Worm (Caenorhabditis elegans): Measurements from ENCODE around the gene top-2.

top-2 gene

DNA sequence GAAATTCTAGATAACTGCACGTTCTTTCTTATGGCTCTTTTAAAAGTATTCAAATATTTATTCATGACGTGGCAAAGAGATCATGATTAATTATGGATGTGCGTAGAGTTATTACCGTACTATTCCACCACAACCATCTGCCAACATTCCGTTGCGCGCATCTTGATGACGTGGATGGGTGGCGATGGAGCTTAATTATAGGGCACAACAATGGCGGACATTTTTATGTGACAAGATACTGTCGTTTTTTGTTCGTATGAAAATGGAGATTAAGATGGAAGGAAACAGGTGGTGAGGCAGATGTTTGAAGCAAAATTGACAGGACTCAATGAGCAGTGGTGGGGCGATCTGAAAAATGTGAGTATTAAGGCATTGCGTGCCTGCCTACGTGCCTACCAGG, 12.8 kb downstream of the top-2 start:
- no peak for TF ChIP-seq attf-3 (GFP tag; conservative IDR thresholded peaks at IDR 0.05)

DNA sequence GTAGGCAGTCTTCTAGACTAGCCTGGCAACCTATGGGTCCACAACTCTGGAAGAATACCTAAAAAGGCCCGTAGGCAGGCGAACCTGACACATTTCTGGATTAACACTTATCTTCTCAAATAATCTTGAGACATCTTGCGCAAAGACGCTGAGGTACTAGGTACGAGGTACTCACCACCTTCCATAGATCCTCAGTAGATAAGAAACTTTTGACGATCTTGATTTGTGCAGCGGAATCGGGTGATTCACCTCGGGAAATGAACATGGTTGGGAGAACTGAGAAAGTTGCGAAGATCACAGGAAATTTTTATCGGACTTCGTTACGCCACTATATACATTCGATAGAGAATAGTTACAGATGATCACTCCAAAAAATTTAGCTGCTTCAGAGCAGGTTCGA, 13.2 kb downstream of the top-2 start:
- TF ChIP-seq hlh-12 (tag; optimal IDR thresholded peaks at IDR 0.05) (no peak), sdz-38 (tag; optimal IDR thresholded peaks at IDR 0.05) (no peak), lin-26 (GFP tag; IDR thresholded peaks at IDR 0.05) (no peak), rcor-1 (GFP tag; IDR thresholded peaks at IDR 0.05) (no peak), let-607 (tag; optimal IDR thresholded peaks at IDR 0.05) (no peak), Y56A3A.18 (GFP tag; IDR thresholded peaks at IDR 0.05) (no peak), dpff-1 (tag; optimal IDR thresholded peaks at IDR 0.05) (no peak), athp-1 (tag; optimal IDR thresholded peaks at IDR 0.05) (no peak), ceh-79 (tag; optimal IDR thresholded peaks at IDR 0.05) (no peak)

DNA sequence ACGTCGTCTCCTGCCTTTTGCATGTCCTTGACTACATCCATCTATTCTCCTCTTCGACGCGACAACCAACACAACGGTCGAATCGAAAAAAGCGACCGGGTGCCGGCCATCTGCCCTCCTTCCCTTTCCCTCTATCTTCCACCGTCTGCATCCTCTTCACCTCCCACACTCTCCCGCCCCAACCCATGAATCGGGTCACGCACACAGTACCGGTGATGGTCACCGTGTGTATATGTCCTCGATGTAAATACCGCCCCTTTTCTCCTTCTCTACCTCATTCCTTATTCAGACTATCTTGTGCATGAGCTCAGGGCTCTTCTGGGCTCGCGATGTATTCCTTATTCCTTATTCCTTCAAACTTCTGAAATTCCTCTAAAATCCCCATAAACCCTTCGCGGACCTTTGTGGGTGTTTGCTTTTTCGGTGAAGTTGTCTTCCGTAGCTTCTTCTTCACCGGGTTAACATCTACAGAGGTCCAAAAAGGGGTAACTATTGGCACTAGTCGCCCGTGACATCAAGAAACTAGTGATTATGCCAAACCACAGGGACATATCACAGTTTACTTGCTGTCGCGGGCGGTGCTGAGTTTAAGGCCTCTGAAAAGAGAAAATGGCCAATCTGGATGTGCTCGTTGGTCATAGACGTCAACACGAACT, 14.6 kb downstream of the top-2 start:
- TF ChIP-seq Y79H2A.3 (GFP tag; conservative IDR thresholded peaks at IDR 0.05) (no peak), athp-1 (tag; optimal IDR thresholded peaks at IDR 0.05) (no peak), F37B4.10 (GFP tag; IDR thresholded peaks at IDR 0.05) (no peak), F10E7.11 (tag; optimal IDR thresholded peaks at IDR 0.05) (no peak), lin-26 (GFP tag; IDR thresholded peaks at IDR 0.05) (peak; percentile 65), repo-1 (tag; optimal IDR thresholded peaks at IDR 0.05) (no peak), F52B5.7 (tag; optimal IDR thresholded peaks at IDR 0.05) (no peak), D2030.7 (GFP tag; IDR thresholded peaks at IDR 0.05) (no peak), ets-4 (GFP tag; optimal IDR thresholded peaks at IDR 0.05) (no peak), hmg-1.2 (GFP tag; IDR thresholded peaks at IDR 0.05) (peak; percentile 51; the same call in 1 of the 2 replicates), attf-3 (GFP tag; conservative IDR thresholded peaks at IDR 0.05) (no peak), atf-7 (tag; optimal IDR thresholded peaks at IDR 0.05) (no peak), ceh-91 (GFP tag; IDR thresholded peaks at IDR 0.05) (no peak), ceh-40 (GFP tag; IDR thresholded peaks at IDR 0.05) (no peak), K11D2.4 (GFP tag; IDR thresholded peaks at IDR 0.05) (no peak), ztf-28 (GFP tag; IDR thresholded peaks at IDR 0.05) (no peak), F49E8.2 (tag; optimal IDR thresholded peaks at IDR 0.05; ENCODE audit: insufficient read depth) (no peak), unc-130 (GFP tag; optimal IDR thresholded peaks at IDR 0.05) (no peak), nhr-179 (tag; optimal IDR thresholded peaks at IDR 0.05) (no peak), K12H6.12 (tag; optimal IDR thresholded peaks at IDR 0.05) (no peak), nfya-1 (tag; optimal IDR thresholded peaks at IDR 0.05; ENCODE audit: borderline replicate concordance, insufficient read depth) (no peak), F23B12.7 (tag; optimal IDR thresholded peaks at IDR 0.05; ENCODE audit: insufficient read depth) (no peak), snpc-4 (GFP tag; optimal IDR thresholded peaks at IDR 0.05) (no peak), snpc-4 (tag; optimal IDR thresholded peaks at IDR 0.05) (no peak), B0261.1 (tag; optimal IDR thresholded peaks at IDR 0.05) (no peak), zfh-2 (GFP tag; conservative IDR thresholded peaks at IDR 0.05) (peak; percentile 57), lsl-1 (GFP tag; optimal IDR thresholded peaks at IDR 0.05) (no peak), ztf-25 (GFP tag; IDR thresholded peaks at IDR 0.05) (0 out of 2 replicates have a peak, but pooled peaks have one; percentile 37)

DNA sequence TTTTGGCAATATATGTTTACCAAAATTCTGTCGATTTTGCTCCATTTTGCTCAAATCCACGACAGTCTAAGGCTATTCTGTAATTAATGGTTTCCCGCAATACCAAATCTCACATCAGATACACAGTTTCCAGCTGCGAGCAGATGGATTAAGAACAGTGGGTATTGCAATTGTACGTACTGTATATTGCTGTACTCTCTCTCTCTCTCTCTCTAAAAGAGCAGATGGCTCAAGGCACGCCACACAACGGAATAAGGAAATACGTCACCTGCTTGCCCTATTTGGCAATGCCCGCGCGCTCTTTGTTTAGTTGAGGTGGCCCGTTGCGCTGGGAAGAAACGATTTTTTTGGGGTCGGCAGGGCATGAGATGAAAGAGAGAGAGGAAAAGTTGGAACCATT, 15.6 kb downstream of the top-2 start:
- TF ChIP-seq B0336.3 (GFP tag; IDR thresholded peaks at IDR 0.05) (no peak), B0019.2 (GFP tag; conservative IDR thresholded peaks at IDR 0.05) (no peak), ceh-58 (GFP tag; IDR thresholded peaks at IDR 0.05) (no peak), aptf-2 (GFP tag; conservative IDR thresholded peaks at IDR 0.05) (no peak), tlf-1 (GFP tag; optimal IDR thresholded peaks at IDR 0.05) (no peak), F49E8.2 (tag; optimal IDR thresholded peaks at IDR 0.05; ENCODE audit: insufficient read depth) (no peak), ztf-25 (GFP tag; IDR thresholded peaks at IDR 0.05) (no peak), aptf-3 (GFP tag; IDR thresholded peaks at IDR 0.05) (no peak), somi-1 (GFP tag; optimal IDR thresholded peaks at IDR 0.05) (no peak), Y53F4B.3 (GFP tag; IDR thresholded peaks at IDR 0.05) (no peak), zfh-2 (GFP tag; conservative IDR thresholded peaks at IDR 0.05) (no peak), Y95B8A.8 (GFP tag; IDR thresholded peaks at IDR 0.05) (no peak), pha-4 (tag; optimal IDR thresholded peaks at IDR 0.05) (no peak), lin-54 (GFP tag; optimal IDR thresholded peaks at IDR 0.05) (no peak)

Data from whole organism, young adult.